Worm (Caenorhabditis elegans) whole organism, early embryonic: ENCODE measurements around the gene gcy-25.

Experiments used
- B0310.2 ChIP-seq: sonication (generic microtip); optimal IDR thresholded peaks from 2 replicates; lab custom pipeline; 2016; ENCODE audit warnings: mild to moderate bottlenecking, missing genetic modification characterization, missing compliant biosample characterization
- aly-1 ChIP-seq: sonication (generic microtip); optimal IDR thresholded peaks from 2 replicates; lab custom pipeline; 2016; ENCODE audit warnings: missing genetic modification characterization, missing compliant biosample characterization
- ama-1 ChIP-seq: fragments of 150-350 bp; optimal IDR thresholded peaks from 2 replicates; lab custom pipeline; 2014
- ceh-36 ChIP-seq: sonication (generic microtip); optimal IDR thresholded peaks from 2 replicates; lab custom pipeline; 2016; ENCODE audit warnings: missing genetic modification characterization, inconsistent platforms, missing compliant biosample characterization
- flt-1 ChIP-seq: fragments of 200-800 bp; sonication (Bioruptor generic); IDR thresholded peaks from 2 replicates; pipeline ENCODE4 v1.3.6; 2022; ENCODE audit warnings: missing genetic modification characterization, missing compliant biosample characterization
- scrt-1 ChIP-seq: fragments of 200-800 bp; sonication (Bioruptor generic); IDR thresholded peaks from 2 replicates; pipeline ENCODE4 v1.3.6; 2022; ENCODE audit warnings: missing genetic modification characterization, missing compliant biosample characterization
- sea-1 ChIP-seq: fragments of 200-800 bp; sonication (Bioruptor generic); conservative IDR thresholded peaks from 2 replicates; pipeline ENCODE4 v1.3.6; 2022; ENCODE audit warnings: missing genetic modification characterization, missing compliant biosample characterization

- TF ChIP-seq ama-1 (lab: Kevin White, UChicago) = no peak
- no peak for TF ChIP-seq aly-1 (tag; lab: Kevin White, UChicago)
- peak; percentile 34; the same call in 1 of the 2 replicates for TF ChIP-seq sea-1
- peak; percentile 31 for TF ChIP-seq ceh-36 (tag; lab: Kevin White, UChicago)
- TF ChIP-seq flt-1 (GFP tag; lab: Robert Waterston, UW) = 0 out of 2 replicates have a peak, but pooled peaks have one; percentile 32
- no peak for TF ChIP-seq B0310.2
- TF ChIP-seq scrt-1 = peak; percentile 17; the same call in 1 of the 2 replicates
Measured at ce11 chrIV:15931833-15932232, 59.1 kb downstream of the gcy-25 start.
